Worm (Caenorhabditis elegans) whole organism, midembryonic: ENCODE results near the gene clec-48.

ENCODE experiments used
- T22C8.4 ChIP-seq: fragments of 200-800 bp; sonication (Bioruptor generic); IDR thresholded peaks from 2 replicates; pipeline ENCODE4 v1.3.6; 2022; ENCODE audit warnings: missing genetic modification characterization, missing compliant biosample characterization
- cog-1 ChIP-seq: sonication (generic microtip); optimal IDR thresholded peaks from 2 replicates; lab custom pipeline; 2016; ENCODE audit warnings: missing genetic modification characterization, missing compliant biosample characterization
- flt-1 ChIP-seq: fragments of 200-800 bp; sonication (Bioruptor generic); IDR thresholded peaks from 2 replicates; pipeline ENCODE4 v1.3.6; 2022; ENCODE audit warnings: missing genetic modification characterization, missing compliant biosample characterization
- klf-2 ChIP-seq: fragments of 200-800 bp; sonication (Bioruptor generic); conservative IDR thresholded peaks from 2 replicates; pipeline ENCODE4 v1.3.6; 2022; ENCODE audit warnings: missing genetic modification reagents, missing genetic modification characterization, missing compliant biosample characterization
- med-1 ChIP-seq: sonication (generic microtip); optimal IDR thresholded peaks from 2 replicates; lab custom pipeline; 2017; ENCODE audit warnings: missing genetic modification characterization, mild to moderate bottlenecking, missing compliant biosample characterization, antibody characterized with exemption, missing genetic modification reagents; ENCODE audit not compliant: insufficient read depth
- ref-1 ChIP-seq: fragments of 200-800 bp; sonication (Bioruptor generic); conservative IDR thresholded peaks from 2 replicates; pipeline ENCODE4 v1.3.6; 2022; ENCODE audit warnings: missing genetic modification reagents, missing genetic modification characterization, missing compliant biosample characterization
- tab-1 ChIP-seq: fragments of 200-800 bp; sonication (Bioruptor generic); IDR thresholded peaks from 2 replicates; pipeline ENCODE4 v1.3.6; 2022; ENCODE audit warnings: missing genetic modification characterization, missing compliant biosample characterization
- ztf-23 ChIP-seq: fragments of 200-800 bp; sonication (Bioruptor generic); IDR thresholded peaks from 2 replicates; pipeline ENCODE4 v1.3.6; 2022; ENCODE audit warnings: missing genetic modification reagents, missing genetic modification characterization, missing compliant biosample characterization
- ztf-29 ChIP-seq: fragments of 200-800 bp; sonication (Bioruptor generic); IDR thresholded peaks from 2 replicates; pipeline ENCODE4 v1.3.6; 2022; ENCODE audit warnings: missing genetic modification reagents, missing genetic modification characterization, missing compliant biosample characterization

The clec-48 gene

DNA sequence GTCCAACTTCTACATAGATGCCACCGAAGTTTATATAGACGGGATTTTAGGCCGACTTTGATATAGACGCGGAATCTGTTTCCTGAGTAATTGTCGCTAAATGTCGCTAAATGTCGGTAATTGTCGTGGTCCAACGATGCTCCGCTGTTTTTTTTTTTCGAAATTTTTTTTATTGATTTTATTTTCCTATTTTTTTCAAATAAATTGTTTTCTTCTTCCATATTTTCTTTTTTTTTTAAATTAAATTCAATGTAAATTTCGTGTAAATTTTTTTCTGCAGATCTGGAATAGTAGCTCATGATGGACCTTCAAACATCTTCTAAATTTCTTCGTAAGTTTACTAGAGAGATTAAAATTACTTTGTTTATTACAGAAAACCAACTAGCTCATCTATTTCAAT lies 27.1 kb downstream of the clec-48 start, which contains the start of gene C31G12.3:
C31G12.3 (plus strand) TSS at position 301 of the 400 bp plus-strand sequence.
- no peak for TF ChIP-seq klf-2
- TF ChIP-seq med-1 (GFP tag; lab: Kevin White, UChicago): no peak
- no peak for TF ChIP-seq T22C8.4 (GFP tag; lab: Robert Waterston, UW)
- no peak for TF ChIP-seq tab-1 (GFP tag; lab: Robert Waterston, UW)
- no peak for TF ChIP-seq ztf-23 (GFP tag; lab: Robert Waterston, UW)
- no peak for TF ChIP-seq cog-1 (tag; lab: Kevin White, UChicago)
- TF ChIP-seq ztf-29 (GFP tag; lab: Robert Waterston, UW): no peak
- no peak for TF ChIP-seq flt-1 (GFP tag; lab: Robert Waterston, UW)
- no peak for TF ChIP-seq ref-1 (GFP tag; lab: Robert Waterston, UW)

DNA sequence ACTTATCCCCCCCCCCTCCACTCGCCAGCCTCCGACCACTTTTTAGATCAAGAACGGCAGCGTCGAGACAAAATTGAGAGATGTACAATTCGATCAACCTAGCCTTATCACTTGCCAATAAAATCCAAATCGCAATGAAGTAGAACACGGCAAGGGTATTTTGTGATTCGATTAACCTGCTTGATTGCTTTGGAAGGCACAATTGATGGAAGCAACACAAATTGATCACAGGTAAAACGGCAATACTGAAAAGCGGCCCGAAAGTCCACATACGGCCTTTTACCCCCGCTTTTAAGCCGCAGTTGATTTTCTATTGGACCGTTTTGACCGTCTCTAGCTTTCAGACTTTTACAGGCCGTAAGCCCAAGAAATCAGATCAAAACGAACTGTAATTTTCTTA lies 30.5 kb downstream of the clec-48 start, which contains the start of gene clec-245:
clec-245 (minus strand) TSS at position 101 of the 400 bp plus-strand sequence.
- no peak for TF ChIP-seq tab-1 (GFP tag; lab: Robert Waterston, UW)
- TF ChIP-seq ref-1 (GFP tag; lab: Robert Waterston, UW): no peak
- no peak for TF ChIP-seq med-1 (GFP tag; lab: Kevin White, UChicago)
- TF ChIP-seq flt-1 (GFP tag; lab: Robert Waterston, UW): no peak
- no peak for TF ChIP-seq ztf-23 (GFP tag; lab: Robert Waterston, UW)
- no peak for TF ChIP-seq klf-2
- no peak for TF ChIP-seq ztf-29 (GFP tag; lab: Robert Waterston, UW)
- TF ChIP-seq cog-1 (tag; lab: Kevin White, UChicago): no peak
- no peak for TF ChIP-seq T22C8.4 (GFP tag; lab: Robert Waterston, UW)

DNA sequence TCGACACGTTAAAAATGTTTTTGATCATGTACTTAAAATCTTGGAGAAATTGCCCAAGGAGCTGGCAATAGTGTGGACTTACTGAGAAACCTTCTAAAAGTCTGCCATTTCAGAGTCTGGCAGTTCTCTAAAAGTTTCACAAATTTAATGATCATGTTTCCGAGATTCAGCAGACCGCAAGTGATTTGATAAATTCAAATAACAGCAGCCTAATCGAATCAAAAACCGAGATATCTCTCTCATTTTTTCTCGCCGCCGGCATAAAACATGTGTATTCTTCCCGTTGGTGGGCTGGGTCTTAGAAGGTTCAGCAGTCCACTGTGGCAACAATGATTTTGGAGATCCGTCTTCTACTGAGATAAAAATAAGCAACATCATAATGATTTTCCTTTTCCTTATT lies 31.4 kb downstream of the clec-48 start, which contains the start of gene clec-246:
clec-246 (plus strand) TSS at position 301 of the 400 bp plus-strand sequence.
- TF ChIP-seq ztf-29 (GFP tag; lab: Robert Waterston, UW) (no peak), med-1 (GFP tag; lab: Kevin White, UChicago) (no peak), cog-1 (tag; lab: Kevin White, UChicago) (no peak)

- TF ChIP-seq klf-2: no peak
- no peak for TF ChIP-seq ztf-29 (GFP tag; lab: Robert Waterston, UW)
- no peak for TF ChIP-seq tab-1 (GFP tag; lab: Robert Waterston, UW)
- no peak for TF ChIP-seq T22C8.4 (GFP tag; lab: Robert Waterston, UW)
- no peak for TF ChIP-seq flt-1 (GFP tag; lab: Robert Waterston, UW)
- TF ChIP-seq ref-1 (GFP tag; lab: Robert Waterston, UW): no peak
- no peak for TF ChIP-seq cog-1 (tag; lab: Kevin White, UChicago)
- no peak for TF ChIP-seq ztf-23 (GFP tag; lab: Robert Waterston, UW)
- TF ChIP-seq med-1 (GFP tag; lab: Kevin White, UChicago): no peak
Measured at ce11 chrV:18191128-18191527, 33.3 kb downstream of the clec-48 start, which contains the start of gene clec-42. Gene clec-42, plus strand, starts transcription at chrV:18191412.

- TF ChIP-seq ztf-23 (GFP tag; lab: Robert Waterston, UW) (no peak), cog-1 (tag; lab: Kevin White, UChicago) (no peak), ztf-29 (GFP tag; lab: Robert Waterston, UW) (no peak), flt-1 (GFP tag; lab: Robert Waterston, UW) (no peak), T22C8.4 (GFP tag; lab: Robert Waterston, UW) (no peak), ref-1 (GFP tag; lab: Robert Waterston, UW) (no peak), tab-1 (GFP tag; lab: Robert Waterston, UW) (no peak), med-1 (GFP tag; lab: Kevin White, UChicago) (no peak), klf-2 (no peak)
Measured at ce11 chrV:18195006-18195405, 37.2 kb downstream of the clec-48 start, which contains the start of gene F16H6.3. Gene F16H6.3, plus strand, starts transcription at chrV:18195306.

ce11 chrV:18198421-18198820 lies 40.6 kb downstream of the clec-48 start, which contains the start of gene F16H6.4:
Gene F16H6.4, plus strand, starts transcription at chrV:18198721.
- TF ChIP-seq ztf-23 (GFP tag; lab: Robert Waterston, UW) (no peak), med-1 (GFP tag; lab: Kevin White, UChicago) (no peak), T22C8.4 (GFP tag; lab: Robert Waterston, UW) (no peak), ztf-29 (GFP tag; lab: Robert Waterston, UW) (no peak)

ce11 chrV:18209071-18209470 lies 51.2 kb downstream of the clec-48 start, which contains the start of gene F16H6.7:
Gene F16H6.7, minus strand, starts transcription at chrV:18209171.
- TF ChIP-seq ztf-23 (GFP tag; lab: Robert Waterston, UW) (no peak), ref-1 (GFP tag; lab: Robert Waterston, UW) (no peak), klf-2 (no peak), ztf-29 (GFP tag; lab: Robert Waterston, UW) (no peak), cog-1 (tag; lab: Kevin White, UChicago) (no peak)
